Fruit fly (Drosophila melanogaster) S2 (cell line): Measurements from ENCODE around the gene CG8993.

Source experiments
- CG8478 ChIP-seq: fragments of >200 bp; optimal IDR thresholded peaks from 2 replicates; lab custom pipeline; 2018
- CTCF ChIP-seq, 2 experiments: fragments of >200 bp; optimal IDR thresholded peaks; 2 replicates each; lab custom pipeline; 2018

dm6 chr3L:2390889-2391288 is 18.9 kb downstream of the CG8993 start, which contains the start of the genes CG32298 and CG32299:
- TF ChIP-seq CG8478 (lab: Kevin White, UChicago) (no peak), CTCF (optimal IDR thresholded peaks at IDR 0.05; lab: Kevin White, UChicago) (no peak)
